Worm (Caenorhabditis elegans): ENCODE measurements around the gene F54C9.14.

F54C9.14 gene

DNA sequence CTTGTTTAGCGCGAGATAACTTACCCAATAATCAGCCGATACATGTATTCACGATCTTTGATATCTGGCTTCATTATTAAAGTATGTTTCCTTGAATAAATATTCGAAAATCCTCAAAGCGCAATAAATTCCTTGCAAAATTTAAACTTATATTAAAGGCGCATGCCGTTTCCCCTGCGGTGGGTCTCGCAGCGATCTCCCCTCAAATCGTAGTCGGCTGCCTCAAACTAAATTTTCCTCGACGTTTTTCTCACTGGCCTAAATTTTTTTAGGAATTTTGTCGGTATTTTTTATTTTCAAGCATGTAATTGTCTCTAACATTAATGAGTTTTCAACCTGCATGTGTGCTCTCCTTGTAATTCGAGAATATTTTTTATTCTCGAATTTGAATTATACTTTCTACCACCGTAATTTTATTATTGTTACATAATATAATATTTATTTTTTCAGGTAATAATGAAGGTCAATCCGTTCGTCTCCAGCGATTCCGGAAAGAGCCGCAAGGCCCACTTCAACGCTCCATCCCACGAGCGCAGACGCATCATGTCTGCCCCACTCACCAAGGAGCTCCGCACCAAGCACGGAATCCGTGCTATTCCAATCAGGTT, 40.3 kb downstream of the F54C9.14 start, which contains the start of the genes cpf-1 and rpl-26:
Gene cpf-1 (minus strand): TSS at position 104 of the 608 bp plus-strand sequence.
Gene rpl-26 (plus strand): TSS at position 449 of the 608 bp plus-strand sequence.
- TF ChIP-seq C34F6.9 (tag; optimal IDR thresholded peaks at IDR 0.05): peak; percentile 77
- no peak for TF ChIP-seq elt-3 (tag; optimal IDR thresholded peaks at IDR 0.05)
- peak; percentile 75 for TF ChIP-seq unc-55 (GFP tag; optimal IDR thresholded peaks at IDR 0.05)
- TF ChIP-seq nhr-129 (tag; optimal IDR thresholded peaks at IDR 0.05): peak; percentile 47
- TF ChIP-seq lsy-2 (tag; optimal IDR thresholded peaks at IDR 0.05): peak; percentile 22 to 89
- peak; percentile 49 for TF ChIP-seq sem-4 (tag; optimal IDR thresholded peaks at IDR 0.05)
- TF ChIP-seq unc-62 (GFP tag; optimal IDR thresholded peaks at IDR 0.05): no peak
- TF ChIP-seq nhr-10 (tag; optimal IDR thresholded peaks at IDR 0.05): no peak
- TF ChIP-seq nhr-21 (tag; optimal IDR thresholded peaks at IDR 0.05): no peak
- TF ChIP-seq sma-9 (GFP tag; optimal IDR thresholded peaks at IDR 0.05): peak; percentile 24
- TF ChIP-seq sma-9 (tag; optimal IDR thresholded peaks at IDR 0.05): no peak
- TF ChIP-seq skn-1 (tag; optimal IDR thresholded peaks at IDR 0.05): no peak
- TF ChIP-seq crh-2 (tag; optimal IDR thresholded peaks at IDR 0.05): peak; percentile 60
- TF ChIP-seq unc-39 (tag; optimal IDR thresholded peaks at IDR 0.05): no peak
- peak; percentile 4 for TF ChIP-seq sma-3 (GFP tag; optimal IDR thresholded peaks at IDR 0.05)
- TF ChIP-seq fos-1 (tag; optimal IDR thresholded peaks at IDR 0.05): peak; percentile 33
- TF ChIP-seq alr-1 (tag; optimal IDR thresholded peaks at IDR 0.05): no peak
- TF ChIP-seq gmeb-1 (tag; optimal IDR thresholded peaks at IDR 0.05): peak; percentile 71
- TF ChIP-seq lin-39 (tag; optimal IDR thresholded peaks at IDR 0.05): no peak
- TF ChIP-seq snpc-4 (tag; optimal IDR thresholded peaks at IDR 0.05): peak; percentile 75
- TF ChIP-seq nhr-77 (tag; optimal IDR thresholded peaks at IDR 0.05): no peak

DNA sequence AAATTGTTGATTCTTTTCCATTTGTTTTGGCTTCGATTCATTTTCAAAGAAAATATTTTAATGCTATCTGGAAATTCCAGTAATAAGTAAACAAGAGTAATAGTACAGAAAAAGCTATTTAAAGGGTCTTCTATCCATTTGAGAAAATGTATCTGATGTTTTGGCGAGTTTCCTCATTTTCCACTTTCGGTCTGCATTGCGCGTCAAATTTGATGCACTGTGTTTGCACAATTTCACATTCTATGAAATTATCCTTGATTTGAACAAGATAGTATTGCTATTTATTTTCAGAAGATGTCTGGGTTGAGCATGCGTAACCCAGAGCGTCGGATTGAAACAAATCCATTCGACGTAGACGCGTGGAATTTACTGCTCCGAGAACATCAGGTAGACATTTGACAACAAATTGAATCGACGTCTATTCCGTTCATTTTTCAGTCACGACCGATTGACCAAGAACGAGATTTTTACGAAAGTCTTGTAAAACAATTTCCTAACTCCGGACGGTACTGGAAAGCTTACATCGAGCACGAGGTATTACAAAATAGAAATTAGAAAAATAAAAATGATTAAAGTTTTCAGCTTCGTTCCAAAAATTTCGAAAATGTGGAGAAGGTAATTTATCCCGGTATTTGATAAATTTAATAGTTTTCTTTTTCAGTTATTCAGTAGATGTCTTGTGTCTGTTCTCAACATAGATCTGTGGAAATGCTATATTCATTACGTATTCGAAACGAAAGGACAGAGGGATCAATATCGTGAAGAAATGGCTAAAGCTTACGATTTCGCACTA, 41.7 kb downstream of the F54C9.14 start, which contains the start of gene suf-1:
Gene suf-1 (plus strand): TSS at position 280 of the 793 bp plus-strand sequence.
- TF ChIP-seq ama-1 (optimal IDR thresholded peaks at IDR 0.05) (no peak), nhr-10 (tag; optimal IDR thresholded peaks at IDR 0.05) (no peak), ceh-16 (tag; optimal IDR thresholded peaks at IDR 0.05) (no peak), mab-5 (tag; optimal IDR thresholded peaks at IDR 0.05) (no peak), nhr-77 (tag; optimal IDR thresholded peaks at IDR 0.05) (no peak), sem-4 (tag; optimal IDR thresholded peaks at IDR 0.05) (peak; percentile 35), Y55F3AM.14 (GFP tag; optimal IDR thresholded peaks at IDR 0.05) (no peak), egl-27 (tag; optimal IDR thresholded peaks at IDR 0.05) (no peak), ztf-1 (GFP tag; conservative IDR thresholded peaks at IDR 0.05) (no peak), sma-3 (GFP tag; optimal IDR thresholded peaks at IDR 0.05) (no peak), sma-9 (GFP tag; optimal IDR thresholded peaks at IDR 0.05) (peak; percentile 8), sma-9 (tag; optimal IDR thresholded peaks at IDR 0.05) (no peak), nhr-129 (tag; optimal IDR thresholded peaks at IDR 0.05) (peak; percentile 14), lsy-2 (tag; optimal IDR thresholded peaks at IDR 0.05) (peak in 1 of 2 experiments; percentile 58), lin-39 (tag; optimal IDR thresholded peaks at IDR 0.05) (no peak), elt-3 (tag; optimal IDR thresholded peaks at IDR 0.05) (no peak), lin-13 (GFP tag; optimal IDR thresholded peaks at IDR 0.05) (peak; percentile 33), fos-1 (tag; optimal IDR thresholded peaks at IDR 0.05) (peak; percentile 9), unc-62 (GFP tag; optimal IDR thresholded peaks at IDR 0.05) (no peak), nhr-237 (tag; optimal IDR thresholded peaks at IDR 0.05) (no peak), nhr-12 (tag; optimal IDR thresholded peaks at IDR 0.05) (no peak), unc-55 (GFP tag; optimal IDR thresholded peaks at IDR 0.05) (no peak), nhr-11 (tag; optimal IDR thresholded peaks at IDR 0.05) (no peak), crh-2 (tag; optimal IDR thresholded peaks at IDR 0.05) (peak; percentile 36), alr-1 (tag; optimal IDR thresholded peaks at IDR 0.05) (no peak), gmeb-1 (tag; optimal IDR thresholded peaks at IDR 0.05) (no peak), F13H6.1 (tag; optimal IDR thresholded peaks at IDR 0.05) (no peak), nhr-21 (tag; optimal IDR thresholded peaks at IDR 0.05) (peak; percentile 35)

DNA sequence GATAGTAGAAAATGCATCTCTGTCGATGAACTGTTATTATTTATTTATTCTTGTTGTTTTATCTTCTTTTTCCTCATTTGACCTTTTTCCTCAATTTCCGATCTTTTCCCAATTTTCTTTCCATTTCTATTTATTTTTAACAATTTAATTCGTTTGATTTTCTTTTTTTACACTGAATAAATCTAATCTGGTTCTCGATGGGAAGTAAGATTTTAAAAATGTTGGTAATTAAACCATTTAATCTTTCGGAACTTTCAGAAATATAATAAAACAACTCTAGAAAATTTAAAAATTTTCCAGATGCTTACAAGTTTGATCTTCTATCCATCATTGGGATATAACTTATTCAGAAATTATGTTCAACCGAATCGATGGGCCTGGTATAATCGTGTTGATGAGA, 44.4 kb downstream of the F54C9.14 start, which contains the start of gene F28C6.8:
Gene F28C6.8 (plus strand): TSS at position 301 of the 400 bp plus-strand sequence.
- TF ChIP-seq zag-1 (tag; optimal IDR thresholded peaks at IDR 0.05): no peak
- TF ChIP-seq lin-13 (GFP tag; optimal IDR thresholded peaks at IDR 0.05): no peak
- no peak for TF ChIP-seq Y55F3AM.14 (GFP tag; optimal IDR thresholded peaks at IDR 0.05)
- no peak for TF ChIP-seq egl-27 (tag; optimal IDR thresholded peaks at IDR 0.05)

DNA sequence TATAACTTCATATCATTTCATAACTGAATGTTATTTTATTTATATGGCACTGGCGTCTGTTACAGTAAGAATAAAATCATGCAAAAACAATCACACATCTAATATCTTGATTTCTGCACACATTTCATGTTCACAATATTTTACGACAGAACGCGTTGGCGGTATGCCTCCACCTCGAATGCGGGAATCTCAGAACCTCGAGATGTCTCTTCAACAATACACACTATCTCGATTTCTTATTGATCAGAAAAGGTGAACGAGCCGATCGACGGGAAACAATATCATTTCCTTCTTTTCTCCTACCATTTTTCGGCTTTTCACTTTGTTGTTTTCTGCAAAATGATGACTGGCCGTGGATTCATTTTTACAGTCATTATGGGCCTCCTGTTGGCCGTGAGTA, 45.6 kb downstream of the F54C9.14 start, which contains the start of gene F28C6.10:
Gene F28C6.10 (plus strand): TSS at position 301 of the 400 bp plus-strand sequence.
- TF ChIP-seq snpc-4 (tag; optimal IDR thresholded peaks at IDR 0.05) (no peak), ztf-11 (tag; optimal IDR thresholded peaks at IDR 0.05) (no peak), ZK546.5 (tag; optimal IDR thresholded peaks at IDR 0.05) (no peak), mdl-1 (tag; optimal IDR thresholded peaks at IDR 0.05) (no peak), elt-3 (tag; optimal IDR thresholded peaks at IDR 0.05) (no peak), ztf-4 (tag; optimal IDR thresholded peaks at IDR 0.05) (no peak), Y55F3AM.14 (GFP tag; optimal IDR thresholded peaks at IDR 0.05) (no peak), dmd-4 (tag; optimal IDR thresholded peaks at IDR 0.05) (no peak), unc-62 (GFP tag; optimal IDR thresholded peaks at IDR 0.05) (no peak), nhr-6 (tag; optimal IDR thresholded peaks at IDR 0.05) (no peak), alr-1 (tag; optimal IDR thresholded peaks at IDR 0.05) (no peak), F13H6.1 (tag; optimal IDR thresholded peaks at IDR 0.05) (no peak), ztf-1 (GFP tag; conservative IDR thresholded peaks at IDR 0.05) (no peak), C34F6.9 (tag; optimal IDR thresholded peaks at IDR 0.05) (no peak)
